Fruit fly (Drosophila melanogaster): ENCODE measurements around the gene CG15545.
A peak's percentile ranks its signal among the peaks of the same experiment; 100 is the strongest.

CG15545 gene

dm6 chr3R:30859901-30860560 lies 12.1 kb downstream of the CG15545 start (continued):
- no peak for TF ChIP-seq CG13894 (tag; optimal IDR thresholded peaks at IDR 0.05)
- TF ChIP-seq nerfin-2 (GFP tag; IDR thresholded peaks at IDR 0.05; ENCODE audit: partially characterized antibody): no peak
- TF ChIP-seq CG6813 (GFP tag; optimal IDR thresholded peaks at IDR 0.05): peak; percentile 17
- TF ChIP-seq cwo (GFP tag; optimal IDR thresholded peaks at IDR 0.05): no peak
- TF ChIP-seq C15 (GFP tag; IDR thresholded peaks at IDR 0.05): no peak
- no peak for TF ChIP-seq CG17359 (tag; optimal IDR thresholded peaks at IDR 0.05)
- TF ChIP-seq ems (GFP tag; optimal IDR thresholded peaks at IDR 0.05): no peak
- TF ChIP-seq Fer3 (tag; optimal IDR thresholded peaks at IDR 0.05): no peak
- TF ChIP-seq chif (GFP tag; optimal IDR thresholded peaks at IDR 0.05): no peak
- peak; percentile 7 for TF ChIP-seq CG1603 (tag; optimal IDR thresholded peaks at IDR 0.05)
- TF ChIP-seq Dbx (GFP tag; IDR thresholded peaks at IDR 0.05): no peak
- no peak for TF ChIP-seq CG1602 (GFP tag; optimal IDR thresholded peaks at IDR 0.05)
- TF ChIP-seq nmo (GFP tag; optimal IDR thresholded peaks at IDR 0.05): peak; percentile 19
- TF ChIP-seq bsh (GFP tag; optimal IDR thresholded peaks at IDR 0.05): no peak
- TF ChIP-seq CG6175 (GFP tag; IDR thresholded peaks at IDR 0.05): no peak
- no peak for TF ChIP-seq CG17385 (GFP tag; optimal IDR thresholded peaks at IDR 0.05)
- TF ChIP-seq CG10979 (tag; optimal IDR thresholded peaks at IDR 0.05): peak; percentile 54
- TF ChIP-seq Mrtf (GFP tag; IDR thresholded peaks at IDR 0.05): no peak
- TF ChIP-seq nom (GFP tag; optimal IDR thresholded peaks at IDR 0.05): no peak
- no peak for TF ChIP-seq CG3407 (GFP tag; optimal IDR thresholded peaks at IDR 0.05)
- TF ChIP-seq CG9727 (GFP tag; optimal IDR thresholded peaks at IDR 0.05): peak; percentile 25
- no peak for TF ChIP-seq fd3F (GFP tag; optimal IDR thresholded peaks at IDR 0.05)
- no peak for TF ChIP-seq stc (GFP tag; IDR thresholded peaks at IDR 0.05)
- no peak for TF ChIP-seq HHEX (GFP tag; optimal IDR thresholded peaks at IDR 0.05)
- TF ChIP-seq tup (GFP tag; optimal IDR thresholded peaks at IDR 0.05): no peak
- TF ChIP-seq Blimp-1 (GFP tag; optimal IDR thresholded peaks at IDR 0.05): peak; percentile 9
- TF ChIP-seq CTCF (GFP tag; optimal IDR thresholded peaks at IDR 0.05): no peak
- TF ChIP-seq CG12942 (GFP tag; optimal IDR thresholded peaks at IDR 0.05): no peak
- TF ChIP-seq CG8388 (GFP tag; optimal IDR thresholded peaks at IDR 0.05): peak; percentile 12
- 0 out of 3 replicates have a peak, but pooled peaks have one; percentile 21 for TF ChIP-seq tgo (GFP tag; IDR thresholded peaks at IDR 0.05)
- TF ChIP-seq knrl (GFP tag; IDR thresholded peaks at IDR 0.05; ENCODE audit: partially characterized antibody): no peak
- TF ChIP-seq gcm (GFP tag; optimal IDR thresholded peaks at IDR 0.05): no peak
- no peak for TF ChIP-seq CoRest (tag; optimal IDR thresholded peaks at IDR 0.05)
- TF ChIP-seq pzg (GFP tag; optimal IDR thresholded peaks at IDR 0.05): no peak
- no peak for TF ChIP-seq lilli (GFP tag; optimal IDR thresholded peaks at IDR 0.05)
- no peak for TF ChIP-seq chinmo (GFP tag; IDR thresholded peaks at IDR 0.05; ENCODE audit: partially characterized antibody)
- TF ChIP-seq CrebB (tag; optimal IDR thresholded peaks at IDR 0.05): no peak
- TF ChIP-seq bbx (GFP tag; IDR thresholded peaks at IDR 0.05; ENCODE audit: partially characterized antibody): no peak
- no peak for TF ChIP-seq vfl (GFP tag; optimal IDR thresholded peaks at IDR 0.05)
- TF ChIP-seq CG17612 (GFP tag; IDR thresholded peaks at IDR 0.05): no peak
- TF ChIP-seq toy (GFP tag; IDR thresholded peaks at IDR 0.05): no peak
- TF ChIP-seq Xbp1 (GFP tag; optimal IDR thresholded peaks at IDR 0.05): no peak
- TF ChIP-seq CG14667 (GFP tag; IDR thresholded peaks at IDR 0.05): no peak
- TF ChIP-seq sqz (GFP tag; optimal IDR thresholded peaks at IDR 0.05): no peak
- TF ChIP-seq lab (GFP tag; optimal IDR thresholded peaks at IDR 0.05): peak; percentile 35
- TF ChIP-seq CG17568 (GFP tag; optimal IDR thresholded peaks at IDR 0.05): no peak
- TF ChIP-seq slou (GFP tag; optimal IDR thresholded peaks at IDR 0.05): no peak
- no peak for TF ChIP-seq Kr (GFP tag; optimal IDR thresholded peaks at IDR 0.05)
- no peak for TF ChIP-seq MTF-1 (GFP tag; optimal IDR thresholded peaks at IDR 0.05; ENCODE audit: borderline replicate concordance)
